Worm (Caenorhabditis elegans): ENCODE data around the gene ZC395.11.

ZC395.11 gene

DNA sequence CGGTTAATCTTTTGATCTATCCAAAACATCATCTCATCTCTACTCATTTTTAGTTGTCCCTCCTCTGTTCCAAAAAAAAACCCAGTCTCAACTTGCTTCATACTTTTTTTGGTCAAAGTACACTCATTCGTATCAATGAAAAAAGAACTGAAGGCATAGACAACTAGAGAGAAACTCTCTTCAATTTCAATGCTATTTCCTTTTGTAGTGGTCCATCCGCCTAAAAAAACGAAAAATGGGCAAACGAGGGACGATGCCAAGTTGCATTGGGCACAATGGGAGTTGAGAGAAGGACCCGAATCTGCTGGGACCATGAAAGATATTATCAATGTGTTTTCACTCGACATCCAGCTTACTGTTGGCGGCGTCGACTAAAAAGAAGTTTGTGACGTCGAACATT lies 5.9 kb downstream of the ZC395.11 start (continued):
- TF ChIP-seq tra-1 (GFP tag; IDR thresholded peaks at IDR 0.05), result 0 out of 2 replicates have a peak, but pooled peaks have one; percentile 29
- no peak for TF ChIP-seq sdz-12 (GFP tag; optimal IDR thresholded peaks at IDR 0.05)
- TF ChIP-seq madf-9 (GFP tag; conservative IDR thresholded peaks at IDR 0.05), result no peak
- no peak for TF ChIP-seq snpc-4 (tag; optimal IDR thresholded peaks at IDR 0.05)
- no peak for TF ChIP-seq F10B5.3 (tag; optimal IDR thresholded peaks at IDR 0.05)
- TF ChIP-seq F37D6.2 (tag; optimal IDR thresholded peaks at IDR 0.05), result no peak
- TF ChIP-seq dpl-1 (GFP tag; optimal IDR thresholded peaks at IDR 0.05), result no peak
- no peak for TF ChIP-seq dve-1 (tag; optimal IDR thresholded peaks at IDR 0.05; ENCODE audit: insufficient read depth)
- TF ChIP-seq spr-1 (tag; optimal IDR thresholded peaks at IDR 0.05), result no peak
- TF ChIP-seq spr-3 (GFP tag; optimal IDR thresholded peaks at IDR 0.05), result no peak
- TF ChIP-seq duxl-1 (tag; optimal IDR thresholded peaks at IDR 0.05; ENCODE audit: poor library complexity), result no peak
- TF ChIP-seq dmd-6 (GFP tag; IDR thresholded peaks at IDR 0.05), result no peak
- no peak for TF ChIP-seq nhr-237 (tag; optimal IDR thresholded peaks at IDR 0.05)
- TF ChIP-seq mdt-29 (GFP tag; IDR thresholded peaks at IDR 0.05), result no peak
- TF ChIP-seq nhr-102 (tag; optimal IDR thresholded peaks at IDR 0.05), result no peak
- no peak for TF ChIP-seq vab-7 (GFP tag; IDR thresholded peaks at IDR 0.05)
- peak; percentile 12 for TF ChIP-seq mep-1 (tag; optimal IDR thresholded peaks at IDR 0.05)
- TF ChIP-seq aha-1 (tag), result no peak
- TF ChIP-seq Y105C5A.15 (GFP tag; IDR thresholded peaks at IDR 0.05), result no peak
- TF ChIP-seq rbr-2 (tag; optimal IDR thresholded peaks at IDR 0.05), result peak; percentile 11
- no peak for TF ChIP-seq nhr-41 (GFP tag; IDR thresholded peaks at IDR 0.05)

DNA sequence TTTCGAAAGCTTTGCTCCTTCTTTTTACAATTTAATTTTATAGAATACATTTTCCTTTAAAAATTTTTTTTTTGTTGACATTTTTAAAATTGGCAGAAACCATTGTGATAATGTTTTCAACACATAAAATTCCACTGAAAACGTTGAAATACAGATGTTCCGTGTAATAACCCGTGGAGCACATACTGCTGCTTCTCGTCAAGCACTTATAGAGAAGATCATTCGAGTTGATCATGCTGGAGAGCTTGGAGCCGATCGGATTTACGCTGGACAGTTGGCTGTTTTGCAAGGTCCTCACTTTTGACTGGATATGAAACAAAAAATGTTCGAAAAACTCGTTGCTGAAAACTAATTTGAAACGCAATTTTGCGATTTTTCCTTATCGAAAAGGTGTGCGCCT lies 8.4 kb downstream of the ZC395.11 start, which contains the start of gene clk-1:
Gene clk-1, plus strand, starts transcription at position 155 of the 400 bp plus-strand sequence.
- no peak for TF ChIP-seq spr-1 (tag; optimal IDR thresholded peaks at IDR 0.05)
- TF ChIP-seq F26F4.8 (GFP tag; conservative IDR thresholded peaks at IDR 0.05), result 0 out of 2 replicates have a peak, but pooled peaks have one; percentile 56
- TF ChIP-seq daf-8 (GFP tag; IDR thresholded peaks at IDR 0.05), result no peak
- peak; percentile 50; the same call in 1 of the 2 replicates for TF ChIP-seq nhr-42 (GFP tag; IDR thresholded peaks at IDR 0.05)
- peak; percentile 13 for TF ChIP-seq nhr-102 (tag; optimal IDR thresholded peaks at IDR 0.05)
- no peak for TF ChIP-seq nhr-25 (tag; optimal IDR thresholded peaks at IDR 0.05; ENCODE audit: borderline replicate concordance, insufficient read depth)
- 0 out of 2 replicates have a peak, but pooled peaks have one; percentile 7 for TF ChIP-seq Y48G9A.11 (GFP tag; IDR thresholded peaks at IDR 0.05)
- no peak for TF ChIP-seq T20F7.1 (GFP tag; optimal IDR thresholded peaks at IDR 0.05)
- TF ChIP-seq cey-2 (tag; optimal IDR thresholded peaks at IDR 0.05; ENCODE audit: borderline replicate concordance, insufficient read depth), result no peak
- no peak for TF ChIP-seq ZK337.2 (GFP tag; IDR thresholded peaks at IDR 0.05)
- TF ChIP-seq jun-1 (tag; optimal IDR thresholded peaks at IDR 0.05), result no peak
- TF ChIP-seq Y105C5A.15 (GFP tag; IDR thresholded peaks at IDR 0.05), result 0 out of 2 replicates have a peak, but pooled peaks have one; percentile 12
- no peak for TF ChIP-seq hlh-11 (tag; optimal IDR thresholded peaks at IDR 0.05)
- TF ChIP-seq vab-7 (GFP tag; IDR thresholded peaks at IDR 0.05), result no peak
- TF ChIP-seq mdt-29 (GFP tag; IDR thresholded peaks at IDR 0.05), result no peak
- no peak for TF ChIP-seq ztf-7 (tag; optimal IDR thresholded peaks at IDR 0.05)
- no peak for TF ChIP-seq dpl-1 (GFP tag; optimal IDR thresholded peaks at IDR 0.05)
- TF ChIP-seq mxl-3 (GFP tag; optimal IDR thresholded peaks at IDR 0.05), result no peak
- TF ChIP-seq unc-62 (GFP tag; optimal IDR thresholded peaks at IDR 0.05 in 1 of 2), result peak in 1 of 2 experiments; percentile 24
- TF ChIP-seq unc-62 (tag; optimal IDR thresholded peaks at IDR 0.05), result no peak
- TF ChIP-seq ama-1 (optimal IDR thresholded peaks at IDR 0.05), result peak; percentile 50
- TF ChIP-seq nhr-111 (GFP tag; optimal IDR thresholded peaks at IDR 0.05), result peak; percentile 31

DNA sequence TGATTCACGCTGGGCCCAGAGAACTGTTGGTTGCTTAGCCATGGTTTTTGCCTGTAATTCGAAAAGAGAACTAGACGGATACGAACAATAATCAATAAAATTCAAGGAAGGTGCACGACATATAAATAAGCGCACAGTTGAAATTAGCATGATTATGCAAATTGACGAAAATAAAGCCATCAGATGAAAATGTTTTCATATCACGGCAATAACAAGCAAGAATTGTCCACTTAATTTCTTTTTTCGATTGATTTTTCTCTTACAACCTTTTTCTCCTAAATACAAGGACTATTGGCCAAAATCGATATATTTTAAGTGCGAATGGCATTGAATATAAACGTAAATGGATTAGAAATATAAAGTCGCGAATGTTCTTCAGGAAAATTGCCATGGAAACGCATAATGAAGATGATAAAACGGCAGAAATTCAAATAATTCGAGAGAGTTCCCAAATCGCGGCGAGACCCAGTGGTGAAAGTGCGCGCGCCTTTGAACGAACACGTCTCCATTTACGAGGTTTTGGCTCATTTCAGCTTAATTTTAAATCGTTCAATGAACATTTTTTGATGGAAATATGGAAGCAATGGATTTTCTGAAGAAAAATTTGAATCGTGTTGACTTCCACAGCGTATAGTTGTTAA lies 11.3 kb downstream of the ZC395.11 start, which contains the start of the genes daf-41 and toc-1:
Gene daf-41, minus strand, starts transcription at position 51 of the 641 bp plus-strand sequence.
Gene toc-1, plus strand, starts transcription at position 537 of the 641 bp plus-strand sequence.
- TF ChIP-seq lsy-2 (tag; optimal IDR thresholded peaks at IDR 0.05), result peak in 1 of 2 experiments; percentile 77
- no peak for TF ChIP-seq pha-4 (GFP tag; IDR thresholded peaks at IDR 0.05)
- peak; percentile 75 for TF ChIP-seq pha-4 (tag; optimal IDR thresholded peaks at IDR 0.05)
- TF ChIP-seq ztf-7 (tag; optimal IDR thresholded peaks at IDR 0.05), result peak; percentile 17
- TF ChIP-seq spr-3 (GFP tag; optimal IDR thresholded peaks at IDR 0.05), result no peak
- TF ChIP-seq ceh-28 (tag; optimal IDR thresholded peaks at IDR 0.05), result no peak
- no peak for TF ChIP-seq snpc-1.2 (GFP tag; IDR thresholded peaks at IDR 0.05)
- peak in 1 of 2 experiments; percentile 50 for TF ChIP-seq unc-62 (GFP tag; optimal IDR thresholded peaks at IDR 0.05 in 1 of 2)
- TF ChIP-seq unc-62 (tag; optimal IDR thresholded peaks at IDR 0.05), result no peak
- peak; percentile 44 for TF ChIP-seq mep-1 (tag; optimal IDR thresholded peaks at IDR 0.05)
- TF ChIP-seq mes-2 (tag; optimal IDR thresholded peaks at IDR 0.05; ENCODE audit: poor library complexity, severe bottlenecking), result peak; percentile 71
- peak; percentile 10 for TF ChIP-seq hlh-30 (tag; optimal IDR thresholded peaks at IDR 0.05; ENCODE audit: insufficient read depth)
- no peak for TF ChIP-seq tra-1 (GFP tag; IDR thresholded peaks at IDR 0.05)
- no peak for TF ChIP-seq daf-16 (GFP tag; optimal IDR thresholded peaks at IDR 0.05)
- peak; percentile 24 for TF ChIP-seq daf-16 (tag; optimal IDR thresholded peaks at IDR 0.05)
- peak; percentile 60 for TF ChIP-seq dpl-1 (GFP tag; optimal IDR thresholded peaks at IDR 0.05)
- TF ChIP-seq rbr-2 (tag; optimal IDR thresholded peaks at IDR 0.05), result peak; percentile 25
- TF ChIP-seq dve-1 (tag; optimal IDR thresholded peaks at IDR 0.05; ENCODE audit: insufficient read depth), result peak; percentile 25

Measured in whole organism, L4 larva.